Fruit fly (Drosophila melanogaster): ENCODE data around the gene psd.

The psd gene

DNA sequence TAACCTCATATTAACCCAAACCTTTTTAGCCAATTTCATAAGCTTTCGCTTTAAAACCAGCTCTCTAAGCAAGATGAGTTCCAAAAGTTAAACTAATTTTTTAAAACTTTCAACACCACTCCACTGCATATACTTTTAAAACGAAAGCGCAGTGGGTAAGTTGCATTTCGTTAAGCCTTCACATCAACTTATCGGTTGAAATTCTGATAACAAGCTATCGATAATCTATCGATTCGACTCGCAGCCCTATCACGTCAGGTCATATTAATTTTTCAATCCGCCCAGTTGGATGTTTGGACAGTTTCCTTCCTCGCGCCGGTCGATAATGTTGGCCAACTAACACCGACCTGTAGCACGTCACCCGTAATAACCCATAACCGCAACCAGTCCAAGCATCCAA is 21.3 kb upstream of the psd start, which contains the start of gene ifc (continued):
- TF ChIP-seq trh (GFP tag; optimal IDR thresholded peaks at IDR 0.05) (peak; percentile 4), lola (GFP tag; optimal IDR thresholded peaks at IDR 0.05) (peak in 2 of 3 experiments; percentile 29 to 99), CG10654 (GFP tag; optimal IDR thresholded peaks at IDR 0.05) (peak; percentile 42), CG8924 (tag; optimal IDR thresholded peaks at IDR 0.05) (peak; percentile 61), gcm (GFP tag; optimal IDR thresholded peaks at IDR 0.05) (no peak), caup (GFP tag; optimal IDR thresholded peaks at IDR 0.05; ENCODE audit: severe bottlenecking) (peak; percentile 17), Nf-YC (tag; optimal IDR thresholded peaks at IDR 0.05) (peak; percentile 56), Hey (tag; optimal IDR thresholded peaks at IDR 0.05) (no peak), MESR4 (GFP tag; optimal IDR thresholded peaks at IDR 0.05) (peak; percentile 85), CG16813 (GFP tag; IDR thresholded peaks at IDR 0.05; ENCODE audit: partially characterized antibody) (no peak), mirr (GFP tag; optimal IDR thresholded peaks at IDR 0.05) (peak; percentile 7), GATAe (GFP tag; conservative IDR thresholded peaks at IDR 0.05) (no peak), CG2678 (tag; optimal IDR thresholded peaks at IDR 0.05) (peak; percentile 64), so (GFP tag; IDR thresholded peaks at IDR 0.05) (no peak), dpn (GFP tag; optimal IDR thresholded peaks at IDR 0.05) (peak; percentile 67 to 75), D19A (tag; optimal IDR thresholded peaks at IDR 0.05) (peak; percentile 34), dati (GFP tag; IDR thresholded peaks at IDR 0.05) (no peak), CG13624 (GFP tag; optimal IDR thresholded peaks at IDR 0.05) (peak; percentile 81), org-1 (GFP tag; optimal IDR thresholded peaks at IDR 0.05) (no peak), NK7.1 (GFP tag; optimal IDR thresholded peaks at IDR 0.05) (no peak), sisA (GFP tag; IDR thresholded peaks at IDR 0.05) (no peak), Fer2 (tag; optimal IDR thresholded peaks at IDR 0.05) (peak; percentile 10), CG2120 (GFP tag; optimal IDR thresholded peaks at IDR 0.05) (peak; percentile 80), Nf-YB (GFP tag; optimal IDR thresholded peaks at IDR 0.05) (peak; percentile 19), tin (GFP tag; optimal IDR thresholded peaks at IDR 0.05) (peak; percentile 35), dan (GFP tag; IDR thresholded peaks at IDR 0.05) (no peak), Deaf1 (tag; optimal IDR thresholded peaks at IDR 0.05) (peak; percentile 3), CG12391 (tag; optimal IDR thresholded peaks at IDR 0.05) (peak; percentile 74), CG9876 (GFP tag; optimal IDR thresholded peaks at IDR 0.05) (peak; percentile 63), C15 (GFP tag; IDR thresholded peaks at IDR 0.05) (no peak), sqz (GFP tag; optimal IDR thresholded peaks at IDR 0.05) (no peak), CG8281 (tag; optimal IDR thresholded peaks at IDR 0.05) (no peak), CG15269 (tag; optimal IDR thresholded peaks at IDR 0.05) (peak; percentile 61), ems (GFP tag; optimal IDR thresholded peaks at IDR 0.05) (peak; percentile 38), tio (GFP tag; optimal IDR thresholded peaks at IDR 0.05) (no peak), gfzf (GFP tag; optimal IDR thresholded peaks at IDR 0.05) (peak; percentile 61), Myb (GFP tag; optimal IDR thresholded peaks at IDR 0.05) (peak; percentile 70), Lim3 (GFP tag; IDR thresholded peaks at IDR 0.05) (no peak), CG4424 (GFP tag; optimal IDR thresholded peaks at IDR 0.05) (peak; percentile 51), CG6654 (GFP tag; optimal IDR thresholded peaks at IDR 0.05) (no peak), CG9437 (GFP tag; optimal IDR thresholded peaks at IDR 0.05) (no peak), crp (GFP tag; optimal IDR thresholded peaks at IDR 0.05) (peak in 1 of 2 experiments; percentile 55), CG8388 (GFP tag; optimal IDR thresholded peaks at IDR 0.05) (peak; percentile 15), E2f1 (GFP tag; IDR thresholded peaks at IDR 0.05) (no peak), Side (GFP tag; optimal IDR thresholded peaks at IDR 0.05) (peak; percentile 32), bsh (GFP tag; optimal IDR thresholded peaks at IDR 0.05) (peak in 1 of 2 experiments; percentile 42), mam (GFP tag; optimal IDR thresholded peaks at IDR 0.05) (peak; percentile 77), Meics (GFP tag; optimal IDR thresholded peaks at IDR 0.05) (peak; percentile 61), pfk (GFP tag; optimal IDR thresholded peaks at IDR 0.05) (peak; percentile 36), CG3995 (GFP tag; optimal IDR thresholded peaks at IDR 0.05) (peak; percentile 17)

All from whole organism, embryonic.